Worm (Caenorhabditis elegans) whole organism, mixed stage, embryonic: Measurements from ENCODE around the gene dhs-17.

Source experiments
- M03D4.4 ChIP-seq: sonication (generic microtip); optimal IDR thresholded peaks from 2 replicates; lab custom pipeline; 2017; ENCODE audit warnings: mild to moderate bottlenecking, missing genetic modification characterization, missing compliant biosample characterization
- blmp-1 ChIP-seq: fragments of 150-350 bp; optimal IDR thresholded peaks from 2 replicates; lab custom pipeline; 2014; ENCODE audit warnings: missing biosample characterization, missing genetic modification characterization
- elt-3 ChIP-seq: fragments of 150-350 bp; optimal IDR thresholded peaks from 2 replicates; lab custom pipeline; 2014; ENCODE audit warnings: missing biosample characterization, missing genetic modification characterization
- hlh-1 ChIP-seq: fragments of 150-350 bp; optimal IDR thresholded peaks from 2 replicates; lab custom pipeline; 2014; ENCODE audit warnings: missing biosample characterization, missing genetic modification reagents, missing genetic modification characterization
- lin-13 ChIP-seq: fragments of 150-350 bp; optimal IDR thresholded peaks from 2 replicates; lab custom pipeline; 2014; ENCODE audit warnings: missing biosample characterization, missing genetic modification characterization
- nhr-12 ChIP-seq: fragments of 150-350 bp; optimal IDR thresholded peaks from 2 replicates; lab custom pipeline; 2014; ENCODE audit warnings: missing biosample characterization, missing genetic modification characterization
- nhr-237 ChIP-seq: fragments of 150-350 bp; optimal IDR thresholded peaks from 2 replicates; lab custom pipeline; 2014; ENCODE audit warnings: missing biosample characterization, missing genetic modification characterization
- nhr-28 ChIP-seq: fragments of 150-350 bp; optimal IDR thresholded peaks from 2 replicates; lab custom pipeline; 2014; ENCODE audit warnings: missing biosample characterization, missing genetic modification characterization
- snpc-4 ChIP-seq: fragments of 150-350 bp; optimal IDR thresholded peaks from 2 replicates; lab custom pipeline; 2014; ENCODE audit warnings: missing biosample characterization, missing genetic modification characterization
- unc-62 ChIP-seq: fragments of 150-350 bp; optimal IDR thresholded peaks from 2 replicates; lab custom pipeline; 2014; ENCODE audit warnings: missing biosample characterization, missing genetic modification reagents, missing genetic modification characterization
- ztf-11 ChIP-seq: fragments of 150-350 bp; optimal IDR thresholded peaks from 2 replicates; lab custom pipeline; 2014; ENCODE audit warnings: missing biosample characterization, missing genetic modification characterization

DNA sequence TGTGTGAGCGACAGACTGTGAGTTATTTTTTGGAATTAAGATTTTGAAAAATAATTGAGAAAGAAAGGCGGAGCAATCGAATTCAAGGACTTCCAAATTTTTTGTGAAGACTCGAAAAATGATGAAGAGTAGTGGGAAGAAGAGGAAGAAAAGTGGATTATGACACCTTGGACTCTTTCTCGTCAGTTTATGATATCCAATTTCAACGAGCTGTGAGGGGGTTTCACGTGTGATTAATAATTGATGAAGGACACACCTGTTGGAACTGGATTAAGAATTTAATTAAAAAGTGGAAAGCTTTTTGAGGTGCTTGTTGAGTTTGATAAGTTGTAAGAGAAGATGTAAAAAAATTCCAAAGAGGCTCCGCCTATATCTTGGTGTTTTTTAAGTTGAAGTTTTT is 44.2 kb downstream of the dhs-17 start, which contains the start of gene fut-8:
- no peak for TF ChIP-seq hlh-1 (tag; lab: Kevin White, UChicago)
- TF ChIP-seq nhr-237 = no peak
- no peak for TF ChIP-seq nhr-28 (tag; lab: Kevin White, UChicago)
- no peak for TF ChIP-seq lin-13 (tag; lab: Kevin White, UChicago)
- TF ChIP-seq unc-62 = no peak
- TF ChIP-seq blmp-1 = no peak
- TF ChIP-seq ztf-11 = no peak
- no peak for TF ChIP-seq nhr-12 (tag; lab: Kevin White, UChicago)
- TF ChIP-seq snpc-4 (tag; lab: Kevin White, UChicago) = no peak
- TF ChIP-seq M03D4.4 = no peak
- TF ChIP-seq elt-3 = no peak
